Fruit fly (Drosophila melanogaster): ENCODE results near the gene CG3223.

The CG3223 gene

DNA sequence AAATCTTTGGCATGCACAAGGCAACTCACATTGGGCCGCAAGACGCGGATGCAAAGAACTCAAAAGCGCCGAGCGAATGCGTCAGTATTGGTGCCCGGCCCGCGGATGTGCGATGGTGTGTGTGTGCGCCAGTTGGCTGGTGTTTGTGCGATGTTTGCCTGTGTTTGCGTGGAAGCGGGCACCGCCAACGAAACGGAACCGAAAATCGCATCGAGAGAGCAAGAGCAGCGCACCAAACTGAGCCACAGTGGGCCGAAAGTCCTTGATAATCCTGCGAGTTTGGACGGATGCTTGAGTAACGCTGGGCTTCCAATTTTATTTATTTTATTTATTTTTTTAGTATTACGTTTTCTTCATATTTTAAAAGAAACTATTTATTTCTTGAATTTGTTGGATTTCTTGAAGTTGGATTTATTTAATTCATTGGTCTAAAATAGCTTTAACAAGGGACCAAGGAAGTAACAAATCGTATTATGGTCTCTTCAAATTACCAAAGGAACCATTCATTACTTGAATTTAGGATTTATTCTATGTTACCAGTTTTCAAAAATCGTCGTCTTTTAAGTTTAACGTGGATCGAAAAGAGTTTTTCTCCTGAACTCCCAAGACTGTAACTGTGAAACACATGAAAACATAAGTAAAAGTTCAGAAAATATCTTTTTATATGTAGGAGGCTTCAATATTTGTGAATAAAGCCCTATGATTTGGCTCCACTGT lies 46.3 kb upstream of the CG3223 start (continued):
- TF ChIP-seq pan (optimal IDR thresholded peaks at IDR 0.05) (no peak), pan (GFP tag; optimal IDR thresholded peaks at IDR 0.05 in 1 of 2, IDR thresholded peaks at IDR 0.05 in 1 of 2) (no peak), ac (GFP tag; optimal IDR thresholded peaks at IDR 0.05) (no peak), CG11723 (GFP tag; optimal IDR thresholded peaks at IDR 0.05) (peak; percentile 54), CG12236 (GFP tag; optimal IDR thresholded peaks at IDR 0.05) (no peak), z (GFP tag; IDR thresholded peaks at IDR 0.05) (peak; percentile 62; the same call in 1 of the 3 replicates), eve (GFP tag; optimal IDR thresholded peaks at IDR 0.05) (peak in 1 of 2 experiments; percentile 64), her (GFP tag; optimal IDR thresholded peaks at IDR 0.05) (no peak), CG2199 (GFP tag; IDR thresholded peaks at IDR 0.05) (peak; percentile 34; the same call in 1 of the 3 replicates), CG10431 (GFP tag; optimal IDR thresholded peaks at IDR 0.05) (peak; percentile 47), Gug (GFP tag; IDR thresholded peaks at IDR 0.05) (peak; percentile 9; the same call in 1 of the 4 replicates), Sox102F (GFP tag; optimal IDR thresholded peaks at IDR 0.05) (peak; percentile 48), Jarid2 (GFP tag; optimal IDR thresholded peaks at IDR 0.05) (peak; percentile 18), CG8359 (GFP tag; optimal IDR thresholded peaks at IDR 0.05; ENCODE audit: borderline replicate concordance) (peak; percentile 19), CG4282 (GFP tag; optimal IDR thresholded peaks at IDR 0.05) (peak; percentile 30), dysf (GFP tag; IDR thresholded peaks at IDR 0.05) (no peak), tna (GFP tag; IDR thresholded peaks at IDR 0.05; ENCODE audit: partially characterized antibody) (no peak), CG6854 (GFP tag; optimal IDR thresholded peaks at IDR 0.05) (no peak), tgo (GFP tag; IDR thresholded peaks at IDR 0.05) (no peak), Atf6 (GFP tag; IDR thresholded peaks at IDR 0.05) (no peak), toy (GFP tag; IDR thresholded peaks at IDR 0.05) (no peak), cwo (GFP tag; optimal IDR thresholded peaks at IDR 0.05) (no peak), CG6175 (GFP tag; IDR thresholded peaks at IDR 0.05) (no peak), row (GFP tag; IDR thresholded peaks at IDR 0.05) (peak; percentile 37; the same call in 2 of the 3 replicates), CG4360 (GFP tag; IDR thresholded peaks at IDR 0.05) (peak; percentile 47), Chrac-16 (GFP tag; optimal IDR thresholded peaks at IDR 0.05) (peak; percentile 19), trem (tag; optimal IDR thresholded peaks at IDR 0.05) (peak; percentile 43), ap (GFP tag; IDR thresholded peaks at IDR 0.05) (0 out of 2 replicates have a peak, but pooled peaks have one; percentile 5), croc (GFP tag; conservative IDR thresholded peaks at IDR 0.05) (peak; percentile 61; the same call in 2 of the 3 replicates), Oli (tag; optimal IDR thresholded peaks at IDR 0.05) (peak; percentile 79), caup (GFP tag; optimal IDR thresholded peaks at IDR 0.05; ENCODE audit: severe bottlenecking) (no peak), ham (GFP tag; IDR thresholded peaks at IDR 0.05) (no peak), Trl (optimal IDR thresholded peaks at IDR 0.05) (peak in 1 of 2 experiments; percentile 39), Trl (GFP tag; optimal IDR thresholded peaks at IDR 0.05) (no peak), CG16815 (GFP tag; optimal IDR thresholded peaks at IDR 0.05) (peak; percentile 71), zfh1 (GFP tag; IDR thresholded peaks at IDR 0.05) (peak; percentile 57; the same call in 1 of the 3 replicates), CG17802 (tag; optimal IDR thresholded peaks at IDR 0.05) (no peak), CG7928 (GFP tag; optimal IDR thresholded peaks at IDR 0.05) (no peak), CG9932 (GFP tag; IDR thresholded peaks at IDR 0.05) (no peak), sr (GFP tag; IDR thresholded peaks at IDR 0.05) (0 out of 3 replicates have a peak, but pooled peaks have one; percentile 10), Ets65A (GFP tag) (peak; percentile 10), CG6813 (GFP tag; optimal IDR thresholded peaks at IDR 0.05) (peak; percentile 4), ATbp (GFP tag; optimal IDR thresholded peaks at IDR 0.05) (peak; percentile 55), D19A (tag; optimal IDR thresholded peaks at IDR 0.05) (peak; percentile 56), CG9437 (GFP tag; optimal IDR thresholded peaks at IDR 0.05) (peak; percentile 76), H2.0 (GFP tag; IDR thresholded peaks at IDR 0.05) (0 out of 2 replicates have a peak, but pooled peaks have one; percentile 18), CTCF (GFP tag; optimal IDR thresholded peaks at IDR 0.05) (no peak), sisA (GFP tag; IDR thresholded peaks at IDR 0.05) (0 out of 2 replicates have a peak, but pooled peaks have one; percentile 39), dmrt11E (tag; optimal IDR thresholded peaks at IDR 0.05) (peak; percentile 84), CG1602 (GFP tag; optimal IDR thresholded peaks at IDR 0.05) (peak; percentile 42)
